Worm (Caenorhabditis elegans): ENCODE measurements around the gene best-3.

The best-3 gene

DNA sequence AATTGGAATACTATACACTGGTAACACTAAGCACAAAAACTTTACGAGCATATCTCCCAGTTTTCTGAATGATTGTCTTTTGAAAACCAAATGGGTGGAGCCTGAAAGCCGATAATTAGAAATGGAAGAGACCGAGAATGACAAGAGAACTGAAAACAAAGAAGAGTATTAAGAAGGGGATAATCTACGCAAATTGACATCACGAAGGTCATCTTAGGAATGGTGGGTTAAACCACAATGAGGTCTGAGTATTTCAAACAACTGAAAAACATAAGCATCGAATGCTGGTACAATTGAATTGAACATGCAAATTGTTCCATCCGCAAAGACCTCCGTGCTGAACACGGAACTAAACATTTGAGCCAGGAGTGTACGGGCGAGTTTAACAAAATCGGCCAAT is 26.7 kb downstream of the best-3 start, which contains the start of gene spp-24:
Gene spp-24 (minus strand): TSS at position 101 of the 400 bp plus-strand sequence.
- TF ChIP-seq nhr-25 (tag; optimal IDR thresholded peaks at IDR 0.05) (no peak), nhr-11 (tag; optimal IDR thresholded peaks at IDR 0.05) (no peak), ceh-16 (tag; optimal IDR thresholded peaks at IDR 0.05) (no peak), skn-1 (tag; optimal IDR thresholded peaks at IDR 0.05) (no peak), ztf-11 (tag; optimal IDR thresholded peaks at IDR 0.05) (no peak), nhr-23 (tag; optimal IDR thresholded peaks at IDR 0.05) (no peak), daf-12 (tag; optimal IDR thresholded peaks at IDR 0.05) (no peak), elt-2 (tag; optimal IDR thresholded peaks at IDR 0.05) (no peak), egl-27 (tag; optimal IDR thresholded peaks at IDR 0.05) (no peak), pha-4 (tag; optimal IDR thresholded peaks at IDR 0.05) (no peak), ceh-82 (tag; optimal IDR thresholded peaks at IDR 0.05) (no peak), fos-1 (tag; optimal IDR thresholded peaks at IDR 0.05) (no peak), hmg-11 (tag; optimal IDR thresholded peaks at IDR 0.05) (no peak), egl-5 (tag; optimal IDR thresholded peaks at IDR 0.05) (no peak), mml-1 (tag; optimal IDR thresholded peaks at IDR 0.05) (no peak), fkh-10 (GFP tag; optimal IDR thresholded peaks at IDR 0.05) (no peak), ama-1 (optimal IDR thresholded peaks at IDR 0.05) (no peak), snpc-4 (tag; optimal IDR thresholded peaks at IDR 0.05) (no peak)

DNA sequence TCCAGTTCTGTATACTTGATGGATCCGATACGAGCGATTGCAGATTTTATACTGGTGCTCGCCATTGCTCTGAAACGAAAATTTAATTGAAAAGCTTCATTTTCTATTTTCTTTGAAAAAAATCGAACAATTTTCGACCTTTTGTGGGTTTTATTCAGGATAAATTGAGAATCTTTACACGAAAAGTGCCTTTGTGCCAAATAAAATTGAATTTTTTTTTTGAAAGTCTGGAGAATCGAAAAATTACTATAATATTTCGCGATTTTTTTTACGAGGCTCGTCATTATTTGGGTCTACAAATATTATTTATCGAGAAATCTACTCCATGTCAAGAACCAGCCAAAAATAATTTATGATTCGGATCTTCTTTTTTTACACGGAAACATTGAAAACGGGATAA is 29.1 kb downstream of the best-3 start, which contains the start of gene F23F1.10:
Gene F23F1.10 (minus strand): TSS at position 69 of the 400 bp plus-strand sequence.
- TF ChIP-seq ceh-9 (tag; optimal IDR thresholded peaks at IDR 0.05) (no peak), elt-1 (tag; optimal IDR thresholded peaks at IDR 0.05) (no peak), sea-2 (GFP tag; optimal IDR thresholded peaks at IDR 0.05) (no peak), ceh-16 (tag; optimal IDR thresholded peaks at IDR 0.05) (no peak)

DNA sequence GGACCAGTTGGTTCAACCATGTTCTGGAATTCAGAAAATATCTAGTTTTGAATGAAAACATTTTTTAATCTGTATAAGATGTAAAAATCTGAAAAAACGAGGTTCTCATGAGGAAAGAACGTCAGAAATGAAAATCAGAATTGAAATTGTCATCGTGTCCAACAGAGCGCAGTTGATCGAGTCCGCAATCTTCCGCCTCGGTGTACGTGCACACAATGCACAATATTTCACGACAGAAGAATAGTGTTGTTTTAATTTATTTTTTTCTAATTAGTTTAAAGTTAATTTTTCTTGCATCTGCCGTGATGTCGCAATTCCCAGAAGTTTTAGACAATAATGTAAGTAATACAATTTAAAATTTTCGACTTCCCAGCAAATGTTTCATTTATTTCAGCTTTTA is 30.9 kb downstream of the best-3 start, which contains the start of gene nfyc-1:
Gene nfyc-1 (plus strand): TSS at position 268 of the 400 bp plus-strand sequence.
- TF ChIP-seq elt-3 (tag; optimal IDR thresholded peaks at IDR 0.05) (no peak), hmg-11 (tag; optimal IDR thresholded peaks at IDR 0.05) (peak; percentile 79), fos-1 (tag; optimal IDR thresholded peaks at IDR 0.05) (no peak), lin-15B (tag; optimal IDR thresholded peaks at IDR 0.05) (peak; percentile 90), daf-12 (tag; optimal IDR thresholded peaks at IDR 0.05) (no peak), snpc-4 (tag; optimal IDR thresholded peaks at IDR 0.05) (peak; percentile 27), lin-39 (tag; optimal IDR thresholded peaks at IDR 0.05) (peak; percentile 65), nhr-67 (tag; optimal IDR thresholded peaks at IDR 0.05) (no peak), nhr-23 (tag; optimal IDR thresholded peaks at IDR 0.05) (peak; percentile 65), egl-5 (tag; optimal IDR thresholded peaks at IDR 0.05) (peak; percentile 72), ceh-82 (tag; optimal IDR thresholded peaks at IDR 0.05) (no peak), egl-27 (tag; optimal IDR thresholded peaks at IDR 0.05) (no peak), nhr-25 (tag; optimal IDR thresholded peaks at IDR 0.05) (peak; percentile 42), elt-1 (tag; optimal IDR thresholded peaks at IDR 0.05) (no peak), ZK546.5 (tag; optimal IDR thresholded peaks at IDR 0.05) (no peak), skn-1 (tag; optimal IDR thresholded peaks at IDR 0.05) (peak; percentile 99), unc-39 (tag; optimal IDR thresholded peaks at IDR 0.05) (no peak), nfya-1 (tag; optimal IDR thresholded peaks at IDR 0.05; ENCODE audit: insufficient read depth) (peak; percentile 65), pha-4 (tag; optimal IDR thresholded peaks at IDR 0.05) (peak; percentile 84)

DNA sequence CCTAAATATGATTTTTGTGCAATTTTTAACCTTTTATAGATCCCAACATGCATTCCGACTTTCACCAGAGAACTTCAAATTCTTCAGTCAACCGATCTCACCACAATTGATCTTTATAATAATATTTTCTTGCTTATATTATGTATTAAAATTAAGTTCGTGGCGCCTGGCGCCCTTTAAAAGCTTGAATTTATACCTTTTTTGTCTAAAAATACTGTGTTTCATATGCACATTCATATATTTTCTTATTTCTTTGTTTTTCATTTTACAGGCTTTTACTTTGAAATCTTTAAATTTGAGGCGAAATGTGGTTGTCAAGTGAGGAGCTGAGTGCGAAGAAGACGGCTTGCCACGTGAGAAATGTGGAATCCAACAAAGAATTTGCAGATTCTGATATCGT is 32.0 kb downstream of the best-3 start, which contains the start of gene rpoa-49:
Gene rpoa-49 (plus strand): TSS at position 301 of the 400 bp plus-strand sequence.
- TF ChIP-seq fos-1 (tag; optimal IDR thresholded peaks at IDR 0.05) (no peak), daf-12 (tag; optimal IDR thresholded peaks at IDR 0.05) (no peak), lin-39 (tag; optimal IDR thresholded peaks at IDR 0.05) (no peak), ztf-4 (tag; optimal IDR thresholded peaks at IDR 0.05) (no peak), ztf-11 (tag; optimal IDR thresholded peaks at IDR 0.05) (no peak), nfya-1 (tag; optimal IDR thresholded peaks at IDR 0.05; ENCODE audit: insufficient read depth) (no peak), unc-62 (GFP tag; optimal IDR thresholded peaks at IDR 0.05) (no peak), ceh-82 (tag; optimal IDR thresholded peaks at IDR 0.05) (no peak), nhr-77 (tag; optimal IDR thresholded peaks at IDR 0.05) (no peak), elt-1 (tag; optimal IDR thresholded peaks at IDR 0.05) (no peak), pqm-1 (tag; optimal IDR thresholded peaks at IDR 0.05) (no peak)

DNA sequence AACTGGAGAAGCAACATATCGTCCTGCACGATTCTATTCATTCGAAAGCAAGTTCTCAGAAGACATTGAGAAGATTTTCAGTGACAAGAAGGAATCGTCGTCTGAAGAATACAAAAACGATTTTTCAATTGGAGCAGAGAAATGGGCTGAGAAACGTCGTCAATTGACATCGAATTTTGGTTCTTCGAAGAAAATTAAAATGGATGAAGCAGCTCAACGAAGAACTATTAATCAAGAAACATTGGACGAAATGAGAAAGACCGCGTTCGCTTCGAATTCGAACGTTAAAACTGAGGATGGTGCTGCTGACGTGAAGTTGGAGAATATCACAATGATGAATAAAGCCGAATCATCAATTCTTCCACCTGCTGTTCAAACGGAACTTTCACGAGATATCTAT is 33.3 kb downstream of the best-3 start, which contains the start of gene rpt-4:
Gene rpt-4 (minus strand): TSS at position 101 of the 400 bp plus-strand sequence.
- TF ChIP-seq unc-39 (tag; optimal IDR thresholded peaks at IDR 0.05) (no peak), lin-39 (tag; optimal IDR thresholded peaks at IDR 0.05) (no peak), elt-2 (tag; optimal IDR thresholded peaks at IDR 0.05) (no peak), lsy-12 (tag; optimal IDR thresholded peaks at IDR 0.05) (no peak), ceh-28 (tag; optimal IDR thresholded peaks at IDR 0.05) (no peak), hmg-11 (tag; optimal IDR thresholded peaks at IDR 0.05) (no peak), nhr-77 (tag; optimal IDR thresholded peaks at IDR 0.05) (no peak), nhr-11 (tag; optimal IDR thresholded peaks at IDR 0.05) (no peak), aly-2 (tag; optimal IDR thresholded peaks at IDR 0.05) (no peak), egl-27 (tag; optimal IDR thresholded peaks at IDR 0.05) (no peak), nhr-25 (tag; optimal IDR thresholded peaks at IDR 0.05) (no peak)
